Fruit fly (Drosophila melanogaster) whole organism, embryonic: ENCODE results near the gene ppl.

Experiments
- CG11723 ChIP-seq: fragments of 200-800 bp; sonication (Bioruptor generic); optimal IDR thresholded peaks from 2 replicates; lab custom pipeline; 2017; ENCODE audit warnings: missing biosample characterization, mild to moderate bottlenecking, missing genetic modification characterization
- CG1603 ChIP-seq: fragments of 200-800 bp; sonication (Bioruptor generic); optimal IDR thresholded peaks from 2 replicates; lab custom pipeline; 2019; ENCODE audit warnings: missing biosample characterization, mild to moderate bottlenecking, missing genetic modification characterization, moderate library complexity
- CG17361 ChIP-seq: fragments of 200-800 bp; sonication (Bioruptor generic); IDR thresholded peaks from 3 replicates; pipeline ENCODE4 v1.3.6; 2022; ENCODE audit warnings: missing biosample characterization, missing genetic modification characterization
- CG1832 ChIP-seq: fragments of 200-800 bp; sonication (Bioruptor generic); optimal IDR thresholded peaks from 2 replicates; lab custom pipeline; 2017; ENCODE audit warnings: missing biosample characterization, mild to moderate bottlenecking, missing genetic modification characterization, inconsistent platforms
- CG32772 ChIP-seq: fragments of 200-800 bp; sonication (Bioruptor generic); IDR thresholded peaks from 2 replicates; pipeline ENCODE4 v1.3.6; 2022; ENCODE audit warnings: missing biosample characterization, missing genetic modification characterization
- Dp ChIP-seq: fragments of 200-800 bp; sonication (Bioruptor generic); optimal IDR thresholded peaks from 2 replicates; lab custom pipeline; 2018; ENCODE audit warnings: missing biosample characterization, mild to moderate bottlenecking, missing genetic modification characterization, moderate library complexity
- HmgZ ChIP-seq: fragments of 200-800 bp; sonication (Bioruptor generic); optimal IDR thresholded peaks from 2 replicates; lab custom pipeline; 2018; ENCODE audit warnings: missing biosample characterization, mild to moderate bottlenecking, missing genetic modification characterization
- Oaz ChIP-seq: fragments of 200-800 bp; sonication (Bioruptor generic); IDR thresholded peaks from 2 replicates; pipeline ENCODE4 v1.3.6; 2022; ENCODE audit warnings: missing biosample characterization, missing genetic modification characterization
- Opbp ChIP-seq: fragments of 200-800 bp; sonication (Bioruptor generic); IDR thresholded peaks from 3 replicates; pipeline ENCODE4 v1.3.6; 2022; ENCODE audit warnings: missing biosample characterization, missing genetic modification characterization; ENCODE audit not compliant: partially characterized antibody
- eve ChIP-seq, 2 experiments: fragments of >200 bp; optimal IDR thresholded peaks; 2 replicates each; lab custom pipeline; 2017; ENCODE audit warnings: missing biosample characterization in 2 of 2, missing genetic modification characterization in 2 of 2
- phol ChIP-seq: fragments of 200-800 bp; sonication (Bioruptor generic); optimal IDR thresholded peaks from 3 replicates; lab custom pipeline; 2018; ENCODE audit warnings: missing biosample characterization, mild to moderate bottlenecking, missing genetic modification characterization, moderate library complexity
- psq ChIP-seq: fragments of 200-800 bp; sonication (Bioruptor generic); optimal IDR thresholded peaks from 2 replicates; lab custom pipeline; 2017; ENCODE audit warnings: missing biosample characterization, missing genetic modification characterization
- tap ChIP-seq: fragments of 200-800 bp; optimal IDR thresholded peaks from 3 replicates; lab custom pipeline; 2019; ENCODE audit warnings: missing biosample characterization, mild to moderate bottlenecking, missing genetic modification characterization, moderate library complexity

dm6 chr3L:21284720-21285638, 3.7 kb upstream of the ppl start:
- TF ChIP-seq HmgZ (no peak), CG1832 (no peak), Dp (GFP tag; lab: Kevin White, UChicago) (no peak), psq (no peak), CG11723 (GFP tag; lab: Kevin White, UChicago) (no peak), tap (tag; lab: Kevin White, UChicago) (no peak), CG1603 (tag; lab: Kevin White, UChicago) (no peak), Opbp (GFP tag; lab: Robert Waterston, UW) (no peak), phol (tag; lab: Kevin White, UChicago) (no peak), Oaz (GFP tag; lab: Robert Waterston, UW) (no peak), CG17361 (GFP tag; lab: Robert Waterston, UW) (no peak), eve (GFP tag; optimal IDR thresholded peaks at IDR 0.05; lab: Kevin White, UChicago) (no peak), CG32772 (GFP tag; lab: Robert Waterston, UW) (no peak)
